Fruit fly (Drosophila melanogaster) whole organism, embryonic: ENCODE data around the gene CG14326.

Experiments
- CG3407 ChIP-seq: fragments of 200-800 bp; sonication (Bioruptor generic); optimal IDR thresholded peaks from 2 replicates; lab custom pipeline; 2018; ENCODE audit warnings: missing biosample characterization, mild to moderate bottlenecking, missing genetic modification characterization
- ash1 ChIP-seq: fragments of 200-800 bp; sonication (Bioruptor generic); optimal IDR thresholded peaks from 2 replicates; lab custom pipeline; 2018; ENCODE audit warnings: missing biosample characterization, mild to moderate bottlenecking, missing genetic modification characterization

DNA sequence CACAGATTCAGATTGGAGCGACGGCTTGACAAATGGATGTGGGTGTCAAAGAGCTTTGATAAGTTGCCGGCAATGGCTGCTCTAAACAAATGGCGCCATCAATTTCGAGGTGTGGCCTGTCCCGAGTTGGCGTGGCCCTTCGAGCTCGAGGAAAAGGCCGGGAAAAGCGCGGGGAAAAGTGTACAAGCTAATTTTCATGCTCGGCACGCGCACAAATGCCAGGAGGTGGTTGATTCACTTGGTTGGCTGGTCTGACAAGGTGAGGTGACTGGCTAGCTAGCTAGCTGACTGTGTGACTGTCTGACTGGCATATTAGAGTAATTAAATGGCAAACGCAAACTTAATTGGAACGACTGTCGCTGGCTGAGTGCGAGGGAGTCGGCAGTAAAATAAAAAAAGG, 17.0 kb upstream of the CG14326 start:
- TF ChIP-seq ash1 (GFP tag; lab: Kevin White, UChicago) (no peak), CG3407 (GFP tag; lab: Kevin White, UChicago) (no peak)
